Worm (Caenorhabditis elegans) whole organism, L3 larva: ENCODE measurements around the gene nhr-30.

Experiments used
- ZK546.5 ChIP-seq: sonication (generic microtip); optimal IDR thresholded peaks from 2 replicates; lab custom pipeline; 2017; ENCODE audit warnings: missing biosample characterization, missing genetic modification characterization
- aly-2 ChIP-seq: fragments of 150-350 bp; optimal IDR thresholded peaks from 2 replicates; lab custom pipeline; 2014; ENCODE audit warnings: missing biosample characterization, missing genetic modification characterization
- ama-1 ChIP-seq: fragments of 150-350 bp; optimal IDR thresholded peaks from 2 replicates; lab custom pipeline; 2018
- ceh-82 ChIP-seq: fragments of 150-350 bp; optimal IDR thresholded peaks from 2 replicates; lab custom pipeline; 2014; ENCODE audit warnings: missing biosample characterization, missing genetic modification characterization
- ceh-9 ChIP-seq: sonication (generic microtip); optimal IDR thresholded peaks from 2 replicates; lab custom pipeline; 2018; ENCODE audit warnings: missing biosample characterization, missing genetic modification characterization
- daf-12 ChIP-seq: fragments of 150-350 bp; optimal IDR thresholded peaks from 2 replicates; lab custom pipeline; 2014; ENCODE audit warnings: missing biosample characterization, missing genetic modification reagents, missing genetic modification characterization
- egl-27 ChIP-seq: sonication (generic microtip); optimal IDR thresholded peaks from 4 replicates; lab custom pipeline; 2017; ENCODE audit warnings: missing biosample characterization, missing genetic modification reagents, missing genetic modification characterization
- egl-5 ChIP-seq: fragments of 150-350 bp; optimal IDR thresholded peaks from 2 replicates; lab custom pipeline; 2017; ENCODE audit warnings: missing biosample characterization, missing genetic modification reagents, missing genetic modification characterization, inconsistent platforms
- elt-2 ChIP-seq: sonication (generic microtip); optimal IDR thresholded peaks from 2 replicates; lab custom pipeline; 2016; ENCODE audit warnings: missing genetic modification reagents, mild to moderate bottlenecking, missing genetic modification characterization, missing compliant biosample characterization
- elt-3 ChIP-seq, 3 experiments: fragments of 150-350 bp in 1 of 3; sonication (generic microtip) in 2 of 3; optimal IDR thresholded peaks; 2 replicates in 2 of 3; 4 replicates in 1 of 3; lab custom pipeline; 2014 to 2017; ENCODE audit warnings: missing biosample characterization in 3 of 3, missing genetic modification characterization in 3 of 3
- eor-1 ChIP-seq, 2 experiments: fragments of 150-350 bp; optimal IDR thresholded peaks; 2 replicates each; lab custom pipeline; 2014 to 2018; ENCODE audit warnings: missing biosample characterization in 2 of 2, missing genetic modification characterization in 2 of 2
- fos-1 ChIP-seq: fragments of 150-350 bp; optimal IDR thresholded peaks from 2 replicates; lab custom pipeline; 2014; ENCODE audit warnings: missing biosample characterization, missing genetic modification characterization
- hmg-11 ChIP-seq: sonication (generic microtip); optimal IDR thresholded peaks from 2 replicates; lab custom pipeline; 2016; ENCODE audit warnings: missing genetic modification characterization, missing compliant biosample characterization
- jun-1 ChIP-seq: fragments of 150-350 bp; optimal IDR thresholded peaks from 2 replicates; lab custom pipeline; 2014; ENCODE audit warnings: missing biosample characterization, missing genetic modification reagents, missing genetic modification characterization
- lin-15B ChIP-seq: fragments of 150-350 bp; optimal IDR thresholded peaks from 2 replicates; lab custom pipeline; 2014; ENCODE audit warnings: missing biosample characterization, missing genetic modification characterization
- lin-39 ChIP-seq: fragments of 150-350 bp; optimal IDR thresholded peaks from 2 replicates; lab custom pipeline; 2018; ENCODE audit warnings: missing biosample characterization, missing genetic modification reagents, missing genetic modification characterization
- lsy-12 ChIP-seq: sonication (generic microtip); optimal IDR thresholded peaks from 2 replicates; lab custom pipeline; 2016; ENCODE audit warnings: mild to moderate bottlenecking, missing genetic modification characterization, missing compliant biosample characterization
- mdl-1 ChIP-seq: fragments of 150-350 bp; optimal IDR thresholded peaks from 2 replicates; lab custom pipeline; 2014; ENCODE audit warnings: missing biosample characterization, missing genetic modification characterization
- mml-1 ChIP-seq: fragments of 150-350 bp; sonication (generic microtip); optimal IDR thresholded peaks from 3 replicates; lab custom pipeline; 2014; ENCODE audit warnings: missing biosample characterization, missing genetic modification characterization
- nfya-1 ChIP-seq: sonication (generic microtip); optimal IDR thresholded peaks from 2 replicates; lab custom pipeline; 2017; ENCODE audit warnings: missing genetic modification characterization, mild to moderate bottlenecking, missing compliant biosample characterization, antibody characterized with exemption, moderate library complexity; ENCODE audit not compliant: insufficient read depth
- nhr-11 ChIP-seq: fragments of 150-350 bp; optimal IDR thresholded peaks from 2 replicates; lab custom pipeline; 2014; ENCODE audit warnings: missing biosample characterization, missing genetic modification characterization
- nhr-23 ChIP-seq: fragments of 150-350 bp; optimal IDR thresholded peaks from 2 replicates; lab custom pipeline; 2014; ENCODE audit warnings: missing biosample characterization, missing genetic modification reagents, missing genetic modification characterization
- nhr-237 ChIP-seq: fragments of 150-350 bp; optimal IDR thresholded peaks from 2 replicates; lab custom pipeline; 2014; ENCODE audit warnings: missing biosample characterization, missing genetic modification characterization
- nhr-25 ChIP-seq: sonication (generic microtip); optimal IDR thresholded peaks from 2 replicates; lab custom pipeline; 2017; ENCODE audit warnings: missing biosample characterization, missing genetic modification characterization
- nhr-28 ChIP-seq: fragments of 150-350 bp; optimal IDR thresholded peaks from 2 replicates; lab custom pipeline; 2014; ENCODE audit warnings: missing biosample characterization, missing genetic modification characterization
- nhr-43 ChIP-seq: sonication (generic microtip); optimal IDR thresholded peaks from 2 replicates; lab custom pipeline; 2016; ENCODE audit warnings: mild to moderate bottlenecking, missing genetic modification characterization, missing compliant biosample characterization; ENCODE audit not compliant: poor library complexity, severe bottlenecking
- nhr-67 ChIP-seq: fragments of 150-350 bp; optimal IDR thresholded peaks from 2 replicates; lab custom pipeline; 2014; ENCODE audit warnings: missing biosample characterization, missing genetic modification characterization
- nhr-76 ChIP-seq: fragments of 150-350 bp; sonication (generic microtip); optimal IDR thresholded peaks from 5 replicates; lab custom pipeline; 2014; ENCODE audit warnings: missing biosample characterization, missing genetic modification characterization
- nhr-77 ChIP-seq: fragments of 150-350 bp; optimal IDR thresholded peaks from 2 replicates; lab custom pipeline; 2014; ENCODE audit warnings: missing biosample characterization, missing genetic modification characterization
- pha-4 ChIP-seq: fragments of 150-350 bp; optimal IDR thresholded peaks from 2 replicates; lab custom pipeline; 2014; ENCODE audit warnings: missing biosample characterization, missing genetic modification reagents, missing genetic modification characterization
- pqm-1 ChIP-seq: fragments of 150-350 bp; optimal IDR thresholded peaks from 2 replicates; lab custom pipeline; 2017; ENCODE audit warnings: missing biosample characterization, missing genetic modification characterization, inconsistent platforms
- sea-2 ChIP-seq: fragments of 150-350 bp; sonication (generic microtip); optimal IDR thresholded peaks from 4 replicates; lab custom pipeline; 2014; ENCODE audit warnings: missing biosample characterization, missing genetic modification reagents, missing genetic modification characterization
- skn-1 ChIP-seq: fragments of 150-350 bp; optimal IDR thresholded peaks from 2 replicates; lab custom pipeline; 2014; ENCODE audit warnings: missing biosample characterization, missing genetic modification characterization
- tbx-2 ChIP-seq: sonication (generic microtip); optimal IDR thresholded peaks from 2 replicates; lab custom pipeline; 2016; ENCODE audit warnings: mild to moderate bottlenecking, missing genetic modification characterization, missing compliant biosample characterization
- ztf-4 ChIP-seq: fragments of 150-350 bp; optimal IDR thresholded peaks from 2 replicates; lab custom pipeline; 2014; ENCODE audit warnings: missing biosample characterization, missing genetic modification characterization

nhr-30 gene

DNA sequence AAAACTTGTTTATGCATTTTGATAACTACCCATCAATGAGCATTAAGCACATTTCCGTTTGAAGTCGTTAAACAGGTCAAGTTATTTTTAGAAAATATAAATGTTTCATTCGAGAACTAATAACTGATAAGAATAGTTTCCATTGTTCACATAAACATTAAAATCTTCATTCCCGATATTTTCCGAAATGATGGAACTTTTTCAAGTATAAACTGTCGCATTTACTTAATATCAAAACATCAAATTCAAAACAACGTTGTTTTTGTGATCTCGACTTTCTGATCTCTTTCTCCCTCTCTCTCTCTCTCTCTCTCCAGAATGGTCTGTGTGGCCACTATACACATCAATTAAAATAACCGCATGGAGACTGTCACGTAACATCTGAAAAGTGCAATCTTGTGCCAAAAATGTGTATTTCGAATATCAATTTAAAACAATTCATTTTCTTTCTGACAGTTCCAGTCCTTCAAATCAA lies 29.4 kb downstream of the nhr-30 start:
- TF ChIP-seq ceh-82 (no peak), nhr-25 (tag; lab: Kevin White, UChicago) (peak; percentile 39), pqm-1 (tag; lab: Kevin White, UChicago) (peak; percentile 92), lin-15B (tag; lab: Kevin White, UChicago) (no peak), jun-1 (peak; percentile 68), eor-1 (tag; optimal IDR thresholded peaks at IDR 0.05; lab: Kevin White, UChicago) (no peak), mml-1 (tag; lab: Kevin White, UChicago) (no peak), daf-12 (no peak), ZK546.5 (no peak), elt-2 (tag; lab: Kevin White, UChicago) (peak; percentile 79), tbx-2 (tag; lab: Kevin White, UChicago) (peak; percentile 2), nhr-11 (tag; lab: Kevin White, UChicago) (no peak), egl-27 (no peak), ceh-9 (tag; lab: Kevin White, UChicago) (no peak), nhr-67 (tag; lab: Kevin White, UChicago) (no peak), ama-1 (peak; percentile 79), ztf-4 (no peak), nhr-237 (tag; lab: Kevin White, UChicago) (no peak), pha-4 (tag; lab: Kevin White, UChicago) (peak; percentile 74), elt-3 (tag; optimal IDR thresholded peaks at IDR 0.05; lab: Kevin White, UChicago) (no peak), lin-39 (tag; lab: Kevin White, UChicago) (no peak), aly-2 (tag; lab: Kevin White, UChicago) (peak; percentile 66), egl-5 (tag; lab: Kevin White, UChicago) (no peak), hmg-11 (tag; lab: Kevin White, UChicago) (no peak), nfya-1 (no peak), lsy-12 (tag; lab: Kevin White, UChicago) (no peak), sea-2 (no peak)

DNA sequence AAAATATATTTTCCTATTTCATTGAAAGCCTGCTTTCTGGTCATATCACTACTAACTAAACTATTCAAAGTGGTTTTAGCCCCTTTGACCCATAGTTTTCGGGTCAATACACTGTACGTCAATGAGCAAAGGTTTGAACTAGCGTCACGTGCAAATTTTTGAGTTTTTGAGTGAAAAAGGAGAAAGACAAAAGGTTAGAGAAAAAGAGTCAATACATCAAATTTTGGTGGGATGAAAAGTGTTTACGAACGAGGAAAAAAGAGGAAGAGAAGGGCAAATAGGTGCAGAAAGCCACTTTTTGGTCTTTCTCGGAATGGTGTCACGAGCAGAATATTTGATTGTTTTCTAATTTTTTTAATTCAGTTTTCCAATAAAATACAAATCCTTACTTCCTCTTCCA lies 30.9 kb downstream of the nhr-30 start:
- TF ChIP-seq pha-4 (tag; lab: Kevin White, UChicago) (peak; percentile 90), elt-3 (tag; optimal IDR thresholded peaks at IDR 0.05; lab: Kevin White, UChicago) (no peak), ceh-9 (tag; lab: Kevin White, UChicago) (no peak), mdl-1 (tag; lab: Kevin White, UChicago) (peak; percentile 18), nfya-1 (peak; percentile 13), lsy-12 (tag; lab: Kevin White, UChicago) (no peak), egl-27 (no peak), nhr-28 (tag; lab: Kevin White, UChicago) (no peak), jun-1 (peak; percentile 25), nhr-77 (tag; lab: Kevin White, UChicago) (no peak), hmg-11 (tag; lab: Kevin White, UChicago) (no peak), lin-39 (tag; lab: Kevin White, UChicago) (no peak), nhr-43 (no peak), nhr-76 (tag; lab: Kevin White, UChicago) (no peak), ztf-4 (no peak), nhr-237 (tag; lab: Kevin White, UChicago) (no peak), fos-1 (tag; lab: Kevin White, UChicago) (no peak), pqm-1 (tag; lab: Kevin White, UChicago) (peak; percentile 41)
- TF ChIP-seq, all 47 proteins: peak for 5

DNA sequence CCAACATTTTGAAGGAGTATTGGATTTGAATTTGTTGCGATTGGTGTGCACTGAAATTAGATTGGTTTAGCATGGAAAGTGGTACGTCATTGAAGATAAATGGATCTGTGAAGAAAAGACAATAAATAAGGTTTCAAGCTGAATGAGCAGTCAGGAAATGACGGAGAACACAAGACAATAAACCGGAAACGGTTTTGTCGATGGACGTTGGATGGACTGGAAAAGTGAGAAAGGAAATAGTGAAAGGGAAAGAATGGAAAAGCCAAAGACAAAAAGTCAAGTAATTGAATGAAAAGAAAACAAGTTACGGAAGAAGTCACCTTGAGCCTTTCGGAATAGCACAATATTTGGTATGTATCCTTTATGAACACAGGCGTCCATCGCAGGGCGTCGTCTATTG lies 31.3 kb downstream of the nhr-30 start, which contains the start of gene T27E4.7:
T27E4.7 (minus strand) TSS at position 50 of the 400 bp plus-strand sequence.
- no peak for TF ChIP-seq lin-15B (tag; lab: Kevin White, UChicago)
- no peak for TF ChIP-seq daf-12
- peak; percentile 2 for TF ChIP-seq ama-1
- no peak for TF ChIP-seq nhr-77 (tag; lab: Kevin White, UChicago)
- TF ChIP-seq pha-4 (tag; lab: Kevin White, UChicago) = peak; percentile 26
- peak; percentile 6 for TF ChIP-seq elt-2 (tag; lab: Kevin White, UChicago)
- no peak for TF ChIP-seq skn-1 (tag; lab: Kevin White, UChicago)
- TF ChIP-seq, all 47 proteins: peak for 3

DNA sequence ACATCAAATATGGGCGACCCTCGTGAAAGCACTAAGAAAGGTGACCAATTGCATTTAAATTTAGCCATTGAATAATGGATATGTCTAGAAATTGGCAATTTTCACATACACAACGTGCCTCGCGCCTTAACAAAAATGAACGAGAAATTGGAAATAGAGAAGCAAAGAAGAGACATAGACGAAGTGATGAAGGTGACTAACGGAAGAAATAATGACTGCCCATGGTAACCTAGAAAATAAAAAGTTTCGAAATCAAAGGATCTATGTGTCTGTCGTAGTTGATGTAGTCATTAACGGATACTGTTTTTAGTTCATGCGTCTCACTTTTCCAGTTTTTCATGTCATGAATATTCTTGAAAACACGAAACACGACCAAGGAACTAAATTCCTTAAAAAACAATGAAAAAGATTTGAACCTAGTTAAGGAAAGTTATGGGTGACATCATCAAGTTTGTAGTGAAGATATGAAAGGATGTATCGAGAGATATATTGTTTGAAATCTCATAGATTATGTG lies 33.2 kb downstream of the nhr-30 start:
- TF ChIP-seq nhr-25 (tag; lab: Kevin White, UChicago) (no peak), ceh-9 (tag; lab: Kevin White, UChicago) (no peak), skn-1 (tag; lab: Kevin White, UChicago) (no peak), daf-12 (no peak), nhr-23 (peak; percentile 56)
